Worm (Caenorhabditis elegans) whole organism, midembryonic: Measurements from ENCODE around the gene F45D3.3.

Experiments used
- T22C8.4 ChIP-seq: fragments of 200-800 bp; sonication (Bioruptor generic); IDR thresholded peaks from 2 replicates; pipeline ENCODE4 v1.3.6; 2022; ENCODE audit warnings: missing genetic modification characterization, missing compliant biosample characterization
- cog-1 ChIP-seq: sonication (generic microtip); optimal IDR thresholded peaks from 2 replicates; lab custom pipeline; 2016; ENCODE audit warnings: missing genetic modification characterization, missing compliant biosample characterization
- flt-1 ChIP-seq: fragments of 200-800 bp; sonication (Bioruptor generic); IDR thresholded peaks from 2 replicates; pipeline ENCODE4 v1.3.6; 2022; ENCODE audit warnings: missing genetic modification characterization, missing compliant biosample characterization
- klf-2 ChIP-seq: fragments of 200-800 bp; sonication (Bioruptor generic); conservative IDR thresholded peaks from 2 replicates; pipeline ENCODE4 v1.3.6; 2022; ENCODE audit warnings: missing genetic modification reagents, missing genetic modification characterization, missing compliant biosample characterization
- med-1 ChIP-seq: sonication (generic microtip); optimal IDR thresholded peaks from 2 replicates; lab custom pipeline; 2017; ENCODE audit warnings: missing genetic modification characterization, mild to moderate bottlenecking, missing compliant biosample characterization, antibody characterized with exemption, missing genetic modification reagents; ENCODE audit not compliant: insufficient read depth
- ref-1 ChIP-seq: fragments of 200-800 bp; sonication (Bioruptor generic); conservative IDR thresholded peaks from 2 replicates; pipeline ENCODE4 v1.3.6; 2022; ENCODE audit warnings: missing genetic modification reagents, missing genetic modification characterization, missing compliant biosample characterization
- tab-1 ChIP-seq: fragments of 200-800 bp; sonication (Bioruptor generic); IDR thresholded peaks from 2 replicates; pipeline ENCODE4 v1.3.6; 2022; ENCODE audit warnings: missing genetic modification characterization, missing compliant biosample characterization
- ztf-23 ChIP-seq: fragments of 200-800 bp; sonication (Bioruptor generic); IDR thresholded peaks from 2 replicates; pipeline ENCODE4 v1.3.6; 2022; ENCODE audit warnings: missing genetic modification reagents, missing genetic modification characterization, missing compliant biosample characterization
- ztf-29 ChIP-seq: fragments of 200-800 bp; sonication (Bioruptor generic); IDR thresholded peaks from 2 replicates; pipeline ENCODE4 v1.3.6; 2022; ENCODE audit warnings: missing genetic modification reagents, missing genetic modification characterization, missing compliant biosample characterization

F45D3.3 gene

ce11 chrV:12550755-12551154 is 570 bp upstream of the F45D3.3 start:
- TF ChIP-seq T22C8.4 (GFP tag; lab: Robert Waterston, UW) (no peak), klf-2 (GFP tag; lab: Robert Waterston, UW) (no peak), flt-1 (GFP tag; lab: Robert Waterston, UW) (no peak), ztf-23 (GFP tag; lab: Robert Waterston, UW) (no peak), tab-1 (GFP tag; lab: Robert Waterston, UW) (no peak), cog-1 (tag; lab: Kevin White, UChicago) (no peak), ztf-29 (GFP tag; lab: Robert Waterston, UW) (no peak), ref-1 (GFP tag; lab: Robert Waterston, UW) (no peak), med-1 (no peak)

- TF ChIP-seq flt-1 (GFP tag; lab: Robert Waterston, UW) (no peak), ztf-29 (GFP tag; lab: Robert Waterston, UW) (no peak), cog-1 (tag; lab: Kevin White, UChicago) (no peak), klf-2 (GFP tag; lab: Robert Waterston, UW) (no peak), ref-1 (GFP tag; lab: Robert Waterston, UW) (no peak), ztf-23 (GFP tag; lab: Robert Waterston, UW) (no peak), med-1 (no peak), tab-1 (GFP tag; lab: Robert Waterston, UW) (no peak), T22C8.4 (GFP tag; lab: Robert Waterston, UW) (no peak)
Observed at ce11 chrV:12549604-12550003, 581 bp downstream of the F45D3.3 start.

- no peak for TF ChIP-seq med-1
- TF ChIP-seq klf-2 (GFP tag; lab: Robert Waterston, UW): no peak
- TF ChIP-seq T22C8.4 (GFP tag; lab: Robert Waterston, UW): no peak
- no peak for TF ChIP-seq ztf-23 (GFP tag; lab: Robert Waterston, UW)
Observed at ce11 chrV:12548830-12549229, 1.4 kb downstream of the F45D3.3 start.

ce11 chrV:12542683-12543319 is 7.4 kb downstream of the F45D3.3 start:
- no peak for TF ChIP-seq ztf-23 (GFP tag; lab: Robert Waterston, UW)
- TF ChIP-seq ztf-29 (GFP tag; lab: Robert Waterston, UW): no peak
- no peak for TF ChIP-seq klf-2 (GFP tag; lab: Robert Waterston, UW)
- TF ChIP-seq tab-1 (GFP tag; lab: Robert Waterston, UW): no peak
- no peak for TF ChIP-seq T22C8.4 (GFP tag; lab: Robert Waterston, UW)
- no peak for TF ChIP-seq flt-1 (GFP tag; lab: Robert Waterston, UW)
- no peak for TF ChIP-seq cog-1 (tag; lab: Kevin White, UChicago)
- no peak for TF ChIP-seq ref-1 (GFP tag; lab: Robert Waterston, UW)
- TF ChIP-seq med-1: no peak

- no peak for TF ChIP-seq cog-1 (tag; lab: Kevin White, UChicago)
- TF ChIP-seq med-1: no peak
- TF ChIP-seq klf-2 (GFP tag; lab: Robert Waterston, UW): no peak
- TF ChIP-seq tab-1 (GFP tag; lab: Robert Waterston, UW): no peak
- TF ChIP-seq flt-1 (GFP tag; lab: Robert Waterston, UW): no peak
- no peak for TF ChIP-seq T22C8.4 (GFP tag; lab: Robert Waterston, UW)
Observed at ce11 chrV:12541207-12541606, 9.0 kb downstream of the F45D3.3 start.

ce11 chrV:12540739-12541138 is 9.4 kb downstream of the F45D3.3 start, which contains the start of gene F45D3.2:
Gene F45D3.2, plus strand, starts transcription at chrV:12541039.
- TF ChIP-seq T22C8.4 (GFP tag; lab: Robert Waterston, UW): no peak
- TF ChIP-seq flt-1 (GFP tag; lab: Robert Waterston, UW): no peak
- TF ChIP-seq ref-1 (GFP tag; lab: Robert Waterston, UW): no peak
- TF ChIP-seq cog-1 (tag; lab: Kevin White, UChicago): no peak
- TF ChIP-seq ztf-29 (GFP tag; lab: Robert Waterston, UW): no peak
- no peak for TF ChIP-seq med-1
- TF ChIP-seq ztf-23 (GFP tag; lab: Robert Waterston, UW): no peak
- no peak for TF ChIP-seq klf-2 (GFP tag; lab: Robert Waterston, UW)
- no peak for TF ChIP-seq tab-1 (GFP tag; lab: Robert Waterston, UW)

ce11 chrV:12540018-12540417 is 10.2 kb downstream of the F45D3.3 start:
- TF ChIP-seq ztf-23 (GFP tag; lab: Robert Waterston, UW): no peak
- TF ChIP-seq flt-1 (GFP tag; lab: Robert Waterston, UW): no peak
- TF ChIP-seq ref-1 (GFP tag; lab: Robert Waterston, UW): no peak
- TF ChIP-seq klf-2 (GFP tag; lab: Robert Waterston, UW): no peak
- no peak for TF ChIP-seq T22C8.4 (GFP tag; lab: Robert Waterston, UW)
- no peak for TF ChIP-seq cog-1 (tag; lab: Kevin White, UChicago)

- TF ChIP-seq ztf-29 (GFP tag; lab: Robert Waterston, UW) (no peak), klf-2 (GFP tag; lab: Robert Waterston, UW) (no peak), med-1 (no peak), cog-1 (tag; lab: Kevin White, UChicago) (no peak), ztf-23 (GFP tag; lab: Robert Waterston, UW) (no peak), ref-1 (GFP tag; lab: Robert Waterston, UW) (no peak), flt-1 (GFP tag; lab: Robert Waterston, UW) (no peak), T22C8.4 (GFP tag; lab: Robert Waterston, UW) (no peak), tab-1 (GFP tag; lab: Robert Waterston, UW) (no peak)
Observed at ce11 chrV:12538984-12539852, 11.0 kb downstream of the F45D3.3 start.

- TF ChIP-seq ref-1 (GFP tag; lab: Robert Waterston, UW): no peak
- no peak for TF ChIP-seq cog-1 (tag; lab: Kevin White, UChicago)
- no peak for TF ChIP-seq ztf-29 (GFP tag; lab: Robert Waterston, UW)
- no peak for TF ChIP-seq tab-1 (GFP tag; lab: Robert Waterston, UW)
- TF ChIP-seq med-1: no peak
- no peak for TF ChIP-seq flt-1 (GFP tag; lab: Robert Waterston, UW)
- TF ChIP-seq T22C8.4 (GFP tag; lab: Robert Waterston, UW): no peak
- TF ChIP-seq ztf-23 (GFP tag; lab: Robert Waterston, UW): no peak
- no peak for TF ChIP-seq klf-2 (GFP tag; lab: Robert Waterston, UW)
Observed at ce11 chrV:12537505-12537904, 12.7 kb downstream of the F45D3.3 start.
